Worm (Caenorhabditis elegans) whole organism, L2 larva: Measurements from ENCODE around the gene egl-3.

Source experiments
- ceh-82 ChIP-seq: fragments of 150-350 bp; optimal IDR thresholded peaks from 2 replicates; lab custom pipeline; 2014; ENCODE audit warnings: missing biosample characterization, missing genetic modification characterization
- fos-1 ChIP-seq: fragments of 150-350 bp; optimal IDR thresholded peaks from 2 replicates; lab custom pipeline; 2014; ENCODE audit warnings: missing biosample characterization, missing genetic modification characterization
- nhr-12 ChIP-seq: fragments of 150-350 bp; optimal IDR thresholded peaks from 2 replicates; lab custom pipeline; 2014; ENCODE audit warnings: missing biosample characterization, missing genetic modification characterization
- nhr-6 ChIP-seq: fragments of 150-350 bp; optimal IDR thresholded peaks from 2 replicates; lab custom pipeline; 2014; ENCODE audit warnings: missing biosample characterization, missing genetic modification characterization
- snpc-4 ChIP-seq: fragments of 150-350 bp; optimal IDR thresholded peaks from 2 replicates; lab custom pipeline; 2014; ENCODE audit warnings: missing biosample characterization, missing genetic modification characterization

- TF ChIP-seq ceh-82 (tag; lab: Kevin White, UChicago) (no peak), snpc-4 (tag; lab: Kevin White, UChicago) (no peak), nhr-6 (tag; lab: Kevin White, UChicago) (no peak), fos-1 (tag; lab: Kevin White, UChicago) (no peak), nhr-12 (tag; lab: Kevin White, UChicago) (no peak)
Measured at ce11 chrV:10133277-10133676, 40.3 kb downstream of the egl-3 start.
